Worm (Caenorhabditis elegans): ENCODE results near the gene F37A4.5.

The F37A4.5 gene

ce11 chrIII:6725489-6725888, 13.8 kb downstream of the F37A4.5 start, which contains the start of gene wdr-4:
Gene wdr-4 (plus strand): TSS chrIII:6725789.
- no peak for TF ChIP-seq zag-1 (tag; optimal IDR thresholded peaks at IDR 0.05)
- TF ChIP-seq fos-1 (tag; optimal IDR thresholded peaks at IDR 0.05): no peak
- TF ChIP-seq ztf-11 (tag; optimal IDR thresholded peaks at IDR 0.05): no peak
- no peak for TF ChIP-seq gmeb-1 (tag; optimal IDR thresholded peaks at IDR 0.05)
- TF ChIP-seq unc-62 (GFP tag; optimal IDR thresholded peaks at IDR 0.05): no peak
- no peak for TF ChIP-seq mdl-1 (tag; optimal IDR thresholded peaks at IDR 0.05)
- no peak for TF ChIP-seq nhr-23 (tag; optimal IDR thresholded peaks at IDR 0.05)
- TF ChIP-seq nhr-25 (tag; optimal IDR thresholded peaks at IDR 0.05): no peak
- no peak for TF ChIP-seq nhr-21 (tag; optimal IDR thresholded peaks at IDR 0.05)
- no peak for TF ChIP-seq nhr-129 (tag; optimal IDR thresholded peaks at IDR 0.05)
- no peak for TF ChIP-seq unc-55 (GFP tag; optimal IDR thresholded peaks at IDR 0.05)
- no peak for TF ChIP-seq sem-4 (tag; optimal IDR thresholded peaks at IDR 0.05)

DNA sequence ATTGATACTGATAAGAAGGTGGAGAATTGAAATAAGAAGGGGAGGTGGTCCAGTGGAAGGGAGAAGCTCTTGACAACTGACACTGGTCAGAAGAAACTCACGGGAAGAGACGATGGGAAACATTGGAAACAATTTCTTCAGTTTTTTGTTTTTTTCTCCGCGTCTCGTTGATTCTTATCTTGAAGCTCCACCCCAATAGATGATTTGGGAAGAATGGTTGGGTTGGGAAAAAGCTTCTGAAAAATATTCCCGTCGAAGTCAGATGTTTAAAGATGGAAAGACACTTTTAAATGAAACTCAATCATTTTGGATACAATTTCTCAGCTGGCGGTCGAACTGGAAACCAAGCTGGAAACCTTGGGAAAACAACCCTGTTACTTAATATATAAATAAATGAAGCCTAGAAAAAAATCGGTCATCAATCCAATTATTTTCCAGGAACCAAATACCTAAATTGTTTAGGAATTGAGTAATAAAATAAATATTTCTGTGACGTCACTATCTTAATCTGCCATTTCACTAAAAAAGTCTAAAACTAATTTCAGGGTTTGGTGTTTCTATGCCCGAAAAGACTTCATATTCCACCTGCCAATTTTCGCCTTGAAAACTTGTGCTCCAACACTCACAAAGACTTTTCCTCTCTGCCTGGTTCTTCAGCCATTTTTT, 18.6 kb downstream of the F37A4.5 start, which contains the start of the genes Y102E9.5 and odr-4:
Gene Y102E9.5, minus strand, starts transcription at position 101 of the 666 bp plus-strand sequence.
Gene odr-4, plus strand, starts transcription at position 616 of the 666 bp plus-strand sequence.
- TF ChIP-seq mdl-1 (tag; optimal IDR thresholded peaks at IDR 0.05): no peak
- TF ChIP-seq nhr-23 (tag; optimal IDR thresholded peaks at IDR 0.05): no peak
- no peak for TF ChIP-seq lin-39 (tag; optimal IDR thresholded peaks at IDR 0.05)
- TF ChIP-seq nhr-11 (tag; optimal IDR thresholded peaks at IDR 0.05): no peak
- TF ChIP-seq ama-1 (optimal IDR thresholded peaks at IDR 0.05): no peak

DNA sequence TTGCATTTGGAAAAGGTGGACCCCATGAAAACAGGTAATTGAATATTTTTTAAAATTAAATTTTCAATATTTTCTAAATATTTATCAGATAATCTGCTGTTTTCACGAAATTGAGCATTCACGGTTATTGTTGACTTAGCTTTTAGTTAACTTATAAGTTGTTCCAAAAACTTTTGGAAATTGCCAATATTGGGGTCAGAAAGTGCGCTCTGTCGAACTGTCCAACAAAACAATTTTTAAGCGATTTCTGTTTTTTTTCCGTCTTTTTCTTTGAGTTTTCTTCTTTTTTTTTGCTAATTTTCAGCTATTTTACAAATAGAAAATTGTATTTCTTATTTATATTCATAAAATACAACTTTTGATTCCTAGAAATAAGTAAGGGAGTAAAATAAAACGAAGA, 19.6 kb downstream of the F37A4.5 start:
- no peak for TF ChIP-seq alr-1 (tag; optimal IDR thresholded peaks at IDR 0.05)
- TF ChIP-seq unc-62 (GFP tag; optimal IDR thresholded peaks at IDR 0.05): no peak
- no peak for TF ChIP-seq peb-1 (tag; optimal IDR thresholded peaks at IDR 0.05)
- TF ChIP-seq lsy-2 (tag; optimal IDR thresholded peaks at IDR 0.05): peak in 1 of 2 experiments; percentile 16
- no peak for TF ChIP-seq fos-1 (tag; optimal IDR thresholded peaks at IDR 0.05)
- peak; percentile 2 for TF ChIP-seq C34F6.9 (tag; optimal IDR thresholded peaks at IDR 0.05)
- no peak for TF ChIP-seq nhr-12 (tag; optimal IDR thresholded peaks at IDR 0.05)
- TF ChIP-seq mdl-1 (tag; optimal IDR thresholded peaks at IDR 0.05): no peak
- no peak for TF ChIP-seq ama-1 (optimal IDR thresholded peaks at IDR 0.05)

DNA sequence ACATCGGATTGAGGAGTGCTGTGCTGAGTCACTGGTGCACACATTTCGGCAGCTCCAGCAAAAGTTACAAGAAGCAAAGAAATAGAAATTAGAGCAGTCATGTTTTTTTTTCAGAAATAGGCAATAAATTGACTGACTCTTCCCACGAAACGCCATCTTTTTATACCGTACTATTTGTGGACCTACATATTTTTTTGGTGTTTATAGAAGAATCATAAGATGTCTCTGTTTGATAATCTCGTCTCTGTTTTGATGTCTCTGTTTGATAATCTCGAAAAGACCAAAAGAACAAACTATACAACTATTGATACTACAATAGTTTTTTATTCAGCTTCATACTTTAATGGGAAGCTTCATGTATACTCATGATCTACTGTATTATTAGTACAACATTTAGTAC, 22.7 kb downstream of the F37A4.5 start, which contains the start of gene Y102E9.3:
Gene Y102E9.3, minus strand, starts transcription at position 101 of the 400 bp plus-strand sequence.
- TF ChIP-seq C34F6.9 (tag; optimal IDR thresholded peaks at IDR 0.05): no peak
- no peak for TF ChIP-seq sem-4 (tag; optimal IDR thresholded peaks at IDR 0.05)
- TF ChIP-seq ZK546.5 (tag; optimal IDR thresholded peaks at IDR 0.05): no peak
- TF ChIP-seq lsy-2 (tag; optimal IDR thresholded peaks at IDR 0.05): no peak
- no peak for TF ChIP-seq nhr-77 (tag; optimal IDR thresholded peaks at IDR 0.05)
- TF ChIP-seq nhr-11 (tag; optimal IDR thresholded peaks at IDR 0.05): no peak
- no peak for TF ChIP-seq peb-1 (tag; optimal IDR thresholded peaks at IDR 0.05)
- no peak for TF ChIP-seq aly-2 (tag; optimal IDR thresholded peaks at IDR 0.05)
- TF ChIP-seq zag-1 (tag; optimal IDR thresholded peaks at IDR 0.05): no peak
- TF ChIP-seq ztf-4 (tag; optimal IDR thresholded peaks at IDR 0.05): no peak
- no peak for TF ChIP-seq skn-1 (tag; optimal IDR thresholded peaks at IDR 0.05)
- no peak for TF ChIP-seq crh-2 (tag; optimal IDR thresholded peaks at IDR 0.05)
- TF ChIP-seq unc-62 (GFP tag; optimal IDR thresholded peaks at IDR 0.05): no peak
- TF ChIP-seq unc-55 (GFP tag; optimal IDR thresholded peaks at IDR 0.05): no peak

DNA sequence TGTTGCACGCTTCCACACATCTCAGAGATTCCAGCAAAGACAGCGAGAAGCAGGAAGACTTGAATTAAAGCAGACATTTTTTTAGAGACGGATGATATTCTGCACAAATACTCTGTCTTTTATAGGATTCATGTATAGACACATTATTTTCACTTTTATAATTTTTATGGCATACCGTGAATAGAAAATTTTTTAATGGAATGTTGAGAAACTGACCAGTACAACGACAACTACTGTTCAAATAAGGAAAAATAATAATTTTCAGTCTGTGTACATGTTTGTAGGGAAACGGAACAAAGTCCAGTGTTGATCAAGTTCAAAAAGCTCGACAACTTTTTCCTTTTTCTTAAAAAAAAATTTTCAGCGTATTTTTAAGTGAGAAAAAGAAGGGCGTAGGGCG, 24.9 kb downstream of the F37A4.5 start, which contains the start of gene Y102E9.6:
Gene Y102E9.6, minus strand, starts transcription at position 101 of the 400 bp plus-strand sequence.
- TF ChIP-seq snpc-4 (tag; optimal IDR thresholded peaks at IDR 0.05): no peak
- no peak for TF ChIP-seq ztf-4 (tag; optimal IDR thresholded peaks at IDR 0.05)
- no peak for TF ChIP-seq zag-1 (tag; optimal IDR thresholded peaks at IDR 0.05)
- no peak for TF ChIP-seq ZK546.5 (tag; optimal IDR thresholded peaks at IDR 0.05)
- no peak for TF ChIP-seq blmp-1 (tag; optimal IDR thresholded peaks at IDR 0.05; ENCODE audit: insufficient read depth)
- TF ChIP-seq unc-62 (GFP tag; optimal IDR thresholded peaks at IDR 0.05): no peak
- no peak for TF ChIP-seq mdl-1 (tag; optimal IDR thresholded peaks at IDR 0.05)
- TF ChIP-seq nhr-237 (tag; optimal IDR thresholded peaks at IDR 0.05): no peak
- TF ChIP-seq nhr-10 (tag; optimal IDR thresholded peaks at IDR 0.05): no peak

DNA sequence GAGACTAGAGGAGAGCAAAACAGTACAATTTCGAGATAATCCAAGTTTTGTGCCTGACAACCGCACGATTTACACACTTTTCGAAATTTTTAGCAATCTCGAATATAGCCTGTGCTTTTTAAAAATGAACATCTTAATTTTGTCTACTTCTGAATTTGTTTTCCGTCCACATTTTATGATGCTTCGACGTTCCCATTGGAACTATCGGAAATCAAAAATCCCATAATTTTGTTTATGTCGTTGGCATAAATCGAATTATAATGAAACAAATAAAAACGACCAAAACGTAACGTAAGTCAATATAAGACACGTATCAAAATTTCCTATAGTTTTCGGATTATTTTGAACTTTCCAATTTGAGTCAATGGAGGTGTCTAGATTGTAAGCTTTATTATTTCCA, 25.3 kb downstream of the F37A4.5 start, which contains the start of gene K07E12.2:
Gene K07E12.2, plus strand, starts transcription at position 301 of the 400 bp plus-strand sequence.
- TF ChIP-seq snpc-4 (tag; optimal IDR thresholded peaks at IDR 0.05) (no peak), nhr-25 (tag; optimal IDR thresholded peaks at IDR 0.05) (no peak), nhr-6 (tag; optimal IDR thresholded peaks at IDR 0.05) (no peak), nhr-10 (tag; optimal IDR thresholded peaks at IDR 0.05) (no peak), lin-39 (tag; optimal IDR thresholded peaks at IDR 0.05) (no peak), skn-1 (tag; optimal IDR thresholded peaks at IDR 0.05) (no peak), nhr-12 (tag; optimal IDR thresholded peaks at IDR 0.05) (no peak), egl-27 (tag; optimal IDR thresholded peaks at IDR 0.05) (no peak), Y55F3AM.14 (GFP tag; optimal IDR thresholded peaks at IDR 0.05) (no peak), nhr-77 (tag; optimal IDR thresholded peaks at IDR 0.05) (no peak), unc-39 (tag; optimal IDR thresholded peaks at IDR 0.05) (no peak), sma-9 (GFP tag; optimal IDR thresholded peaks at IDR 0.05) (no peak), sma-9 (tag; optimal IDR thresholded peaks at IDR 0.05) (no peak), mbf-1 (tag; optimal IDR thresholded peaks at IDR 0.05) (no peak)

All from whole organism, L2 larva.